Worm (Caenorhabditis elegans) whole organism, young adult: Measurements from ENCODE around the gene nlp-82.
A peak's percentile ranks its signal among the peaks of the same experiment; 100 is the strongest.

Experiments
- B0336.3 ChIP-seq: fragments of 200-800 bp; sonication (Bioruptor generic); IDR thresholded peaks from 2 replicates; pipeline ENCODE4 v1.3.6; 2022; ENCODE audit warnings: missing genetic modification characterization, missing compliant biosample characterization
- C06A6.2 ChIP-seq: fragments of 200-800 bp; sonication (Bioruptor generic); conservative IDR thresholded peaks from 2 replicates; pipeline ENCODE4 v1.3.6; 2022; ENCODE audit warnings: missing genetic modification characterization, missing compliant biosample characterization
- D2030.7 ChIP-seq: fragments of 200-800 bp; sonication (Bioruptor generic); IDR thresholded peaks from 2 replicates; pipeline ENCODE4 v1.3.6; 2022; ENCODE audit warnings: missing genetic modification reagents, missing genetic modification characterization, missing compliant biosample characterization
- F22D6.2 ChIP-seq: sonication (generic microtip); optimal IDR thresholded peaks from 2 replicates; lab custom pipeline; 2016; ENCODE audit warnings: mild to moderate bottlenecking, missing genetic modification characterization, missing compliant biosample characterization
- F33H1.4 ChIP-seq: fragments of 200-800 bp; sonication (Bioruptor generic); IDR thresholded peaks from 2 replicates; pipeline ENCODE4 v1.3.6; 2022; ENCODE audit warnings: missing genetic modification reagents, missing genetic modification characterization, missing compliant biosample characterization
- F49E8.2 ChIP-seq: sonication (generic microtip); optimal IDR thresholded peaks from 3 replicates; lab custom pipeline; 2017; ENCODE audit warnings: missing genetic modification characterization, mild to moderate bottlenecking, missing compliant biosample characterization, antibody characterized with exemption, moderate library complexity; ENCODE audit not compliant: insufficient read depth
- Y79H2A.3 ChIP-seq: fragments of 200-800 bp; sonication (Bioruptor generic); conservative IDR thresholded peaks from 2 replicates; pipeline ENCODE4 v1.3.6; 2022; ENCODE audit warnings: missing genetic modification reagents, missing genetic modification characterization, missing compliant biosample characterization
- Y95B8A.8 ChIP-seq: fragments of 200-800 bp; sonication (Bioruptor generic); IDR thresholded peaks from 2 replicates; pipeline ENCODE4 v1.3.6; 2022; ENCODE audit warnings: missing genetic modification reagents, missing genetic modification characterization, missing compliant biosample characterization
- aptf-3 ChIP-seq: fragments of 200-800 bp; sonication (Bioruptor generic); IDR thresholded peaks from 2 replicates; pipeline ENCODE4 v1.3.6; 2022; ENCODE audit warnings: missing genetic modification characterization, missing compliant biosample characterization
- attf-3 ChIP-seq: fragments of 200-800 bp; sonication (Bioruptor generic); conservative IDR thresholded peaks from 2 replicates; pipeline ENCODE4 v1.3.6; 2022; ENCODE audit warnings: missing genetic modification reagents, missing genetic modification characterization, missing compliant biosample characterization
- attf-6 ChIP-seq: fragments of 200-800 bp; sonication (Bioruptor generic); IDR thresholded peaks from 2 replicates; pipeline ENCODE4 v1.3.6; 2022; ENCODE audit warnings: missing genetic modification reagents, missing genetic modification characterization, missing compliant biosample characterization
- bed-2 ChIP-seq: fragments of 200-800 bp; sonication (Bioruptor generic); IDR thresholded peaks from 2 replicates; pipeline ENCODE4 v1.3.6; 2022; ENCODE audit warnings: missing genetic modification reagents, missing genetic modification characterization, missing compliant biosample characterization
- cebp-2 ChIP-seq: fragments of 200-800 bp; sonication (Bioruptor generic); IDR thresholded peaks from 2 replicates; pipeline ENCODE4 v1.3.6; 2022; ENCODE audit warnings: missing genetic modification characterization, missing compliant biosample characterization
- ceh-27 ChIP-seq: fragments of 200-800 bp; sonication (Bioruptor generic); optimal IDR thresholded peaks from 2 replicates; lab custom pipeline; 2018; ENCODE audit warnings: mild to moderate bottlenecking, missing genetic modification characterization, moderate library complexity, missing compliant biosample characterization
- ceh-58 ChIP-seq: fragments of 200-800 bp; sonication (Bioruptor generic); IDR thresholded peaks from 2 replicates; pipeline ENCODE4 v1.3.6; 2022; ENCODE audit warnings: missing genetic modification characterization, missing compliant biosample characterization
- ceh-91 ChIP-seq: fragments of 200-800 bp; sonication (Bioruptor generic); IDR thresholded peaks from 2 replicates; pipeline ENCODE4 v1.3.6; 2022; ENCODE audit warnings: missing genetic modification reagents, missing genetic modification characterization, missing compliant biosample characterization
- chd-7 ChIP-seq: sonication (generic microtip); optimal IDR thresholded peaks from 2 replicates; lab custom pipeline; 2016; ENCODE audit warnings: mild to moderate bottlenecking, missing genetic modification characterization, moderate library complexity, missing compliant biosample characterization
- die-1 ChIP-seq: sonication (generic microtip); optimal IDR thresholded peaks from 2 replicates; lab custom pipeline; 2016; ENCODE audit warnings: missing genotype, mild to moderate bottlenecking, missing genetic modification characterization, missing compliant biosample characterization
- dpl-1 ChIP-seq: fragments of 150-350 bp; optimal IDR thresholded peaks from 2 replicates; lab custom pipeline; 2014; ENCODE audit warnings: missing biosample characterization, missing genetic modification reagents, missing genetic modification characterization
- efl-1 ChIP-seq: fragments of 150-350 bp; optimal IDR thresholded peaks from 2 replicates; lab custom pipeline; 2014; ENCODE audit warnings: missing biosample characterization, missing genetic modification reagents, missing genetic modification characterization
- egl-18 ChIP-seq: fragments of 200-800 bp; sonication (Bioruptor generic); IDR thresholded peaks from 2 replicates; pipeline ENCODE4 v1.3.6; 2022; ENCODE audit warnings: missing genetic modification reagents, missing genetic modification characterization, missing compliant biosample characterization
- egl-44 ChIP-seq: fragments of 200-800 bp; sonication (Bioruptor generic); IDR thresholded peaks from 2 replicates; pipeline ENCODE4 v1.3.6; 2022; ENCODE audit warnings: missing genetic modification reagents, missing genetic modification characterization, missing compliant biosample characterization
- ekl-4 ChIP-seq: fragments of 200-800 bp; sonication (Bioruptor generic); IDR thresholded peaks from 2 replicates; pipeline ENCODE4 v1.3.6; 2022; ENCODE audit warnings: missing genetic modification reagents, missing genetic modification characterization, missing compliant biosample characterization
- hmg-1.2 ChIP-seq: fragments of 200-800 bp; sonication (Bioruptor generic); IDR thresholded peaks from 2 replicates; pipeline ENCODE4 v1.3.6; 2022; ENCODE audit warnings: missing genetic modification reagents, missing genetic modification characterization, missing compliant biosample characterization
- hrde-1 ChIP-seq: sonication (generic microtip); optimal IDR thresholded peaks from 2 replicates; lab custom pipeline; 2016; ENCODE audit warnings: missing genetic modification characterization, mild to moderate bottlenecking, missing compliant biosample characterization, moderate library complexity, missing genotype, missing genetic modification reagents, borderline replicate concordance
- let-607 ChIP-seq, 2 experiments: fragments of 200-800 bp in 1 of 2; sonication (Bioruptor generic) in 1 of 2; sonication (generic microtip) in 1 of 2; optimal IDR thresholded peaks; 2 replicates each; lab custom pipeline; 2016 to 2018; ENCODE audit warnings: mild to moderate bottlenecking in 2 of 2, missing compliant biosample characterization in 2 of 2, missing genetic modification characterization in 2 of 2, moderate library complexity in 2 of 2, missing genotype in 1 of 2
- madf-6 ChIP-seq: fragments of 200-800 bp; sonication (Bioruptor generic); IDR thresholded peaks from 2 replicates; pipeline ENCODE4 v1.3.6; 2022; ENCODE audit warnings: missing genetic modification reagents, missing genetic modification characterization, missing compliant biosample characterization
- madf-8 ChIP-seq: fragments of 200-800 bp; sonication (Bioruptor generic); conservative IDR thresholded peaks from 2 replicates; pipeline ENCODE4 v1.3.6; 2022; ENCODE audit warnings: missing genetic modification reagents, missing genetic modification characterization, missing compliant biosample characterization
- mel-28 ChIP-seq: sonication (generic microtip); optimal IDR thresholded peaks from 2 replicates; lab custom pipeline; 2016; ENCODE audit warnings: borderline replicate concordance, mild to moderate bottlenecking, missing genetic modification characterization, missing compliant biosample characterization
- nhr-179 ChIP-seq: sonication (generic microtip); optimal IDR thresholded peaks from 2 replicates; lab custom pipeline; 2016; ENCODE audit warnings: mild to moderate bottlenecking, missing genetic modification characterization, missing compliant biosample characterization
- nhr-27 ChIP-seq: fragments of 200-800 bp; sonication (Bioruptor generic); optimal IDR thresholded peaks from 2 replicates; lab custom pipeline; 2018; ENCODE audit warnings: mild to moderate bottlenecking, missing genetic modification characterization, moderate library complexity, missing compliant biosample characterization
- nhr-80 ChIP-seq: sonication (generic microtip); optimal IDR thresholded peaks from 2 replicates; lab custom pipeline; 2016; ENCODE audit warnings: missing genetic modification characterization, missing compliant biosample characterization
- pha-4 ChIP-seq: fragments of 150-350 bp; sonication (generic microtip); optimal IDR thresholded peaks from 2 replicates; lab custom pipeline; 2014; ENCODE audit warnings: missing biosample characterization, missing genetic modification reagents, missing genetic modification characterization
- rec-8 ChIP-seq, 2 experiments: sonication (generic microtip); optimal IDR thresholded peaks; 2 replicates each; lab custom pipeline; 2016; ENCODE audit warnings: mild to moderate bottlenecking in 2 of 2, missing genetic modification characterization in 2 of 2, missing genetic modification reagents in 2 of 2, missing genotype in 2 of 2, missing biosample characterization in 1 of 2, missing compliant biosample characterization in 1 of 2, moderate library complexity in 1 of 2
- repo-1 ChIP-seq: sonication (generic microtip); optimal IDR thresholded peaks from 2 replicates; lab custom pipeline; 2017; ENCODE audit warnings: mild to moderate bottlenecking, missing genetic modification characterization, missing compliant biosample characterization
- snpc-1.1 ChIP-seq: sonication (generic microtip); optimal IDR thresholded peaks from 2 replicates; lab custom pipeline; 2017; ENCODE audit warnings: missing genetic modification characterization, mild to moderate bottlenecking, missing compliant biosample characterization, antibody characterized with exemption, moderate library complexity, missing genotype, missing genetic modification reagents; ENCODE audit not compliant: insufficient read depth
- snpc-1.3 ChIP-seq: sonication (generic microtip); optimal IDR thresholded peaks from 2 replicates; lab custom pipeline; 2017; ENCODE audit warnings: missing genetic modification characterization, mild to moderate bottlenecking, missing compliant biosample characterization, antibody characterized with exemption, moderate library complexity, missing genotype, missing genetic modification reagents; ENCODE audit not compliant: insufficient read depth
- snpc-3.4 ChIP-seq: sonication (generic microtip); optimal IDR thresholded peaks from 2 replicates; lab custom pipeline; 2017; ENCODE audit warnings: missing genetic modification characterization, mild to moderate bottlenecking, missing compliant biosample characterization, antibody characterized with exemption, moderate library complexity, missing genotype, missing genetic modification reagents
- tbp1 ChIP-seq: fragments of 200-800 bp; sonication (Bioruptor generic); optimal IDR thresholded peaks from 2 replicates; lab custom pipeline; 2018; ENCODE audit warnings: mild to moderate bottlenecking, missing genetic modification characterization, missing compliant biosample characterization
- tbx-9 ChIP-seq: sonication (generic microtip); optimal IDR thresholded peaks from 2 replicates; lab custom pipeline; 2016; ENCODE audit warnings: borderline replicate concordance, missing genetic modification characterization, inconsistent platforms, missing compliant biosample characterization
- xnd-1 ChIP-seq: sonication (generic microtip); optimal IDR thresholded peaks from 2 replicates; lab custom pipeline; 2016; ENCODE audit warnings: missing genotype, missing genetic modification reagents, missing genetic modification characterization, missing compliant biosample characterization
- ztf-25 ChIP-seq: fragments of 200-800 bp; sonication (Bioruptor generic); IDR thresholded peaks from 2 replicates; pipeline ENCODE4 v1.3.6; 2022; ENCODE audit warnings: missing genetic modification reagents, missing genetic modification characterization, missing compliant biosample characterization
- ztf-26 ChIP-seq: sonication (generic microtip); optimal IDR thresholded peaks from 2 replicates; lab custom pipeline; 2017; ENCODE audit warnings: missing genetic modification characterization, missing compliant biosample characterization
- ztf-28 ChIP-seq: fragments of 200-800 bp; sonication (Bioruptor generic); IDR thresholded peaks from 2 replicates; pipeline ENCODE4 v1.3.6; 2022; ENCODE audit warnings: missing genetic modification reagents, missing genetic modification characterization, missing compliant biosample characterization
- ztf-6 ChIP-seq: fragments of 200-800 bp; sonication (Bioruptor generic); IDR thresholded peaks from 2 replicates; pipeline ENCODE4 v1.3.6; 2022; ENCODE audit warnings: missing genetic modification reagents, missing genetic modification characterization, missing compliant biosample characterization

Gene nlp-82

DNA sequence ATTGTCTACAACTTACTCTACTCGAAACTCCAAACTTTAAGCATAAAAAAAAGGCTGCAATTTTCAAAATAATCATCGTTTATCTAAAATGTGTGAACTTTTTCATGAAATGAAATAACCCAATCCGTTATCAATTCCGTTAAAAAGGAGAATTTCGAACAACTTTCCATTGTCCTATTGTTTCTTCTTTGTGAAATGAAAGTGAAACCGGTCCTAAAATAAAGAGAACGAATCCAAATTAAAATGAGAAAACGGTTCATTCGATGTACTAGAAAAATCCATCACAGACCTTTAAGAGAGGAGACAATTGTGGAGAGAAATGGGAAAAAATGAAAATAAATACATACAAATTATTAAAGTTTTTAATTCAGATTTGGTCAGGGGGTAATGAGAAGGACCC is 41.6 kb upstream of the nlp-82 start, which contains the start of gene C01G6.9:
TSS of gene C01G6.9 (minus strand) at position 141 of the 400 bp plus-strand sequence.
- TF ChIP-seq mel-28 (tag; lab: Kevin White, UChicago) (no peak), D2030.7 (GFP tag; lab: Robert Waterston, UW) (no peak), repo-1 (tag; lab: Kevin White, UChicago) (no peak), F22D6.2 (tag; lab: Kevin White, UChicago) (no peak), egl-18 (GFP tag; lab: Robert Waterston, UW) (no peak), ztf-26 (tag; lab: Kevin White, UChicago) (no peak), pha-4 (tag; lab: Kevin White, UChicago) (no peak), tbp1 (GFP tag; lab: Kevin White, UChicago) (no peak), ceh-58 (GFP tag; lab: Robert Waterston, UW) (no peak), die-1 (tag; lab: Kevin White, UChicago) (no peak), C06A6.2 (no peak), chd-7 (tag; lab: Kevin White, UChicago) (no peak), attf-6 (GFP tag; lab: Robert Waterston, UW) (no peak), snpc-3.4 (tag; lab: Kevin White, UChicago) (no peak), ztf-28 (GFP tag; lab: Robert Waterston, UW) (no peak), snpc-1.1 (tag; lab: Kevin White, UChicago) (no peak)

DNA sequence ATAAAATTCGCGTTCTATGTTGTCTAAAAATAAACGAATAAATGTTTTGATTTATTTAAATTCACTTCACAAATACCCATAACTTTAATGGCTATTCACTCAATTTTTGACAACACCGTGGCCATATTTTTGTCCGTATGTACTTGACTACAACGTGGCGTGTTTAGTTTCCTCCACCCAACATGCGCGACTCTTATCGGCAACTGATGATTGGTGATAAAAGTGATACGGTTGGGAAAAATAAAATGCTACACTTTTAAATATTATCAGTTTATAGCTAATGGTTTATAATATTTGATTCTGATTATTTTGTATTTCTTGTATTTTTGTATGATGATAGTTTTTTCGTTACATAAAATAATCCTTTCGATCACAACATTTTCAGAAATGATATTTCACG is 37.5 kb upstream of the nlp-82 start, which contains the start of gene acs-7:
TSS of gene acs-7 (plus strand) at position 386 of the 400 bp plus-strand sequence.
- TF ChIP-seq snpc-1.3 (tag; lab: Kevin White, UChicago) (no peak), F33H1.4 (no peak), let-607 (tag; optimal IDR thresholded peaks at IDR 0.05; lab: Kevin White, UChicago) (peak in 1 of 2 experiments; percentile 26), ztf-6 (GFP tag; lab: Robert Waterston, UW) (no peak), Y95B8A.8 (GFP tag; lab: Robert Waterston, UW) (no peak), ztf-25 (GFP tag; lab: Robert Waterston, UW) (no peak), tbx-9 (tag; lab: Kevin White, UChicago) (no peak), hrde-1 (tag; lab: Kevin White, UChicago) (no peak), aptf-3 (no peak), ceh-27 (GFP tag; lab: Kevin White, UChicago) (no peak), rec-8 (tag; optimal IDR thresholded peaks at IDR 0.05; lab: Kevin White, UChicago) (no peak), nhr-179 (tag; lab: Kevin White, UChicago) (no peak), attf-3 (GFP tag; lab: Robert Waterston, UW) (no peak), nhr-80 (peak; percentile 86), cebp-2 (no peak), nhr-27 (tag; lab: Kevin White, UChicago) (no peak), egl-44 (GFP tag; lab: Robert Waterston, UW) (no peak)

DNA sequence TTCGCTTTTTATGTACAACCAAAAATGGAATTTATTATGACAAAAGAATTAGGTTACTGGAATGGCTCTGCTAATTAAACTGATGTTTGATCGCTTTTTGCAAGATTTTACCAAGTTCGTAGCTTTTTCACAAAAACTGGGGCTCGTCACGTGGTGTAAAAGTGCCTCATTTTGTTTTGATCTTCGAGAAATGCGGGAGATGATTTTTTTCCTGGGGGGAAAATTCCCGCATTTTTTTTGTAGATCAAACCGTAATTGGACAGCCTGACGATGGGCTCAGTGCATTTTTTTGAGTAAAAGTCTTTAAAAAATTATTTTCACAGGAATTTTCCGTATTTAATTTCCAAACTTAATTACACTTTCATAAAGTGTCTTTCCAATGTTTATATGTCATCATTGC is 35.0 kb upstream of the nlp-82 start:
- TF ChIP-seq dpl-1 (GFP tag; lab: Kevin White, UChicago) = peak; percentile 1
- no peak for TF ChIP-seq Y79H2A.3 (GFP tag; lab: Robert Waterston, UW)
- peak; percentile 70 for TF ChIP-seq xnd-1 (tag; lab: Kevin White, UChicago)
- peak; percentile 55 for TF ChIP-seq madf-8 (GFP tag; lab: Robert Waterston, UW)
- TF ChIP-seq hmg-1.2 = peak; percentile 23; the same call in 1 of the 2 replicates
- no peak for TF ChIP-seq F49E8.2
- peak; percentile 26; the same call in 1 of the 2 replicates for TF ChIP-seq ekl-4 (GFP tag; lab: Robert Waterston, UW)
- no peak for TF ChIP-seq B0336.3 (GFP tag; lab: Robert Waterston, UW)
- TF ChIP-seq nhr-179 (tag; lab: Kevin White, UChicago) = no peak
- peak; percentile 29; the same call in 1 of the 2 replicates for TF ChIP-seq ceh-91 (GFP tag; lab: Robert Waterston, UW)
- TF ChIP-seq bed-2 = no peak
- TF ChIP-seq efl-1 (GFP tag; lab: Kevin White, UChicago) = peak; percentile 73
- TF ChIP-seq ztf-25 (GFP tag; lab: Robert Waterston, UW) = no peak
- TF ChIP-seq F33H1.4 = peak; percentile 49
- no peak for TF ChIP-seq tbp1 (GFP tag; lab: Kevin White, UChicago)
- TF ChIP-seq madf-6 = peak; percentile 85
- TF ChIP-seq, all 124 proteins: peak for 9
